Fruit fly (Drosophila melanogaster): Measurements from ENCODE around the gene CG34353.

DNA sequence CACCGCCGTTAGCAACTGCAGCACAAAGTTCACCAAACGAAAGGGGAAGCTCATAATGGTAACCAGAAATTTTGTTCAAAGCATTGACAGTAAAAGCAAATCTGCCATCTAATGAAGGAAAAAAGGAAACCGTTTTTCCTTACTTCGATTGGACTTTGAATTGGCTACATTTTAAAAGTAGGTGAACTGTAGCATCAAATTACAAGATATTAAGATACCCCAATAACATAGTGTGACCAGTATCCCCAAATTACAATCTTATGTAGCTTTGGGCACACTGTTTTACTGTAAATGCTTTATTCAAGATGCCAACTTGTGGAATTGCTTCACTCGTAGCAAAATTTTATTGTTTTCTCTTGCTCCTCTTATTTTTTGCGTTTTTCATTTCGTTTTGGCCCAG lies 33.4 kb downstream of the CG34353 start, which contains the start of gene CG12426:
- no peak for TF ChIP-seq insv (optimal IDR thresholded peaks at IDR 0.05)
- no peak for TF ChIP-seq Myc (optimal IDR thresholded peaks at IDR 0.05)
- TF ChIP-seq psq (optimal IDR thresholded peaks at IDR 0.05) = no peak
- no peak for TF ChIP-seq h (optimal IDR thresholded peaks at IDR 0.05)
- no peak for TF ChIP-seq ttk (optimal IDR thresholded peaks at IDR 0.05)
- TF ChIP-seq Sin3A (optimal IDR thresholded peaks at IDR 0.05) = no peak

All from Kc167 (cell line).